Worm (Caenorhabditis elegans) whole organism, L1 larva: ENCODE measurements around the gene D2023.3.

ENCODE experiments used
- ces-1 ChIP-seq: fragments of 150-350 bp; optimal IDR thresholded peaks from 2 replicates; lab custom pipeline; 2014; ENCODE audit warnings: missing biosample characterization, missing genetic modification reagents, missing genetic modification characterization
- dpl-1 ChIP-seq, 3 experiments: fragments of 150-350 bp in 2 of 3; sonication (generic microtip) in 1 of 3; optimal IDR thresholded peaks; 2 replicates each; lab custom pipeline; 2014 to 2017; ENCODE audit warnings: missing biosample characterization in 3 of 3, missing genetic modification characterization in 3 of 3, missing genetic modification reagents in 3 of 3
- egl-27 ChIP-seq, 2 experiments: fragments of 150-350 bp in 1 of 2; sonication (generic microtip); optimal IDR thresholded peaks; 3 replicates each; lab custom pipeline; 2017 to 2018; ENCODE audit warnings: missing biosample characterization in 2 of 2, missing genetic modification characterization in 2 of 2, missing genetic modification reagents in 2 of 2
- fkh-10 ChIP-seq: sonication (generic microtip); optimal IDR thresholded peaks from 2 replicates; lab custom pipeline; 2017; ENCODE audit warnings: missing biosample characterization, missing genetic modification reagents, missing genetic modification characterization
- hpl-2 ChIP-seq: fragments of 150-350 bp; optimal IDR thresholded peaks from 2 replicates; lab custom pipeline; 2014; ENCODE audit warnings: missing biosample characterization, missing genetic modification reagents, missing genetic modification characterization
- lin-39 ChIP-seq: fragments of 150-350 bp; optimal IDR thresholded peaks from 2 replicates; lab custom pipeline; 2014; ENCODE audit warnings: missing biosample characterization, missing genetic modification reagents, missing genetic modification characterization
- mdl-1 ChIP-seq, 2 experiments: fragments of 150-350 bp; optimal IDR thresholded peaks; 2 replicates each; lab custom pipeline; 2014 to 2017; ENCODE audit warnings: missing biosample characterization in 2 of 2, missing genetic modification characterization in 2 of 2, inconsistent platforms in 1 of 2
- nhr-12 ChIP-seq: sonication (generic microtip); optimal IDR thresholded peaks from 2 replicates; lab custom pipeline; 2017; ENCODE audit warnings: missing biosample characterization, missing genetic modification characterization
- nhr-90 ChIP-seq: sonication (generic microtip); optimal IDR thresholded peaks from 2 replicates; lab custom pipeline; 2016; ENCODE audit warnings: mild to moderate bottlenecking, missing genetic modification characterization, missing compliant biosample characterization; ENCODE audit not compliant: poor library complexity
- rnt-1 ChIP-seq: sonication (generic microtip); optimal IDR thresholded peaks from 2 replicates; lab custom pipeline; 2016; ENCODE audit warnings: mild to moderate bottlenecking, missing genetic modification characterization, moderate library complexity, missing compliant biosample characterization
- snpc-4 ChIP-seq: fragments of 150-350 bp; optimal IDR thresholded peaks from 2 replicates; lab custom pipeline; 2014; ENCODE audit warnings: missing biosample characterization, missing genetic modification characterization
- sptf-1 ChIP-seq: fragments of 150-350 bp; optimal IDR thresholded peaks from 2 replicates; lab custom pipeline; 2014; ENCODE audit warnings: missing biosample characterization, missing genetic modification characterization
- ztf-4 ChIP-seq: fragments of 150-350 bp; optimal IDR thresholded peaks from 2 replicates; lab custom pipeline; 2014; ENCODE audit warnings: missing biosample characterization, missing genetic modification characterization

- TF ChIP-seq nhr-90 (tag; lab: Kevin White, UChicago): no peak
- no peak for TF ChIP-seq ces-1 (GFP tag; lab: Kevin White, UChicago)
- no peak for TF ChIP-seq hpl-2
- no peak for TF ChIP-seq ztf-4 (tag; lab: Kevin White, UChicago)
- no peak for TF ChIP-seq rnt-1 (tag; lab: Kevin White, UChicago)
- no peak for TF ChIP-seq fkh-10 (GFP tag; lab: Kevin White, UChicago)
- no peak for TF ChIP-seq egl-27 (tag; optimal IDR thresholded peaks at IDR 0.05; lab: Kevin White, UChicago)
- TF ChIP-seq lin-39 (tag; lab: Kevin White, UChicago): no peak
- TF ChIP-seq mdl-1 (tag; optimal IDR thresholded peaks at IDR 0.05; lab: Kevin White, UChicago): no peak
- no peak for TF ChIP-seq nhr-12 (tag; lab: Kevin White, UChicago)
- no peak for TF ChIP-seq sptf-1 (tag; lab: Kevin White, UChicago)
- no peak for TF ChIP-seq snpc-4 (tag; lab: Kevin White, UChicago)
- no peak for TF ChIP-seq dpl-1 (GFP tag; optimal IDR thresholded peaks at IDR 0.05; lab: Kevin White, UChicago)
Measured at ce11 chrV:11854905-11855304, 43.1 kb upstream of the D2023.3 start.
